Worm (Caenorhabditis elegans) whole organism, late embryonic: ENCODE data around the gene oac-4.

ENCODE experiments used
- fkh-10 ChIP-seq: fragments of 150-350 bp; optimal IDR thresholded peaks from 2 replicates; lab custom pipeline; 2014; ENCODE audit warnings: missing biosample characterization, missing genetic modification reagents, missing genetic modification characterization
- lim-6 ChIP-seq: sonication (generic microtip); optimal IDR thresholded peaks from 2 replicates; lab custom pipeline; 2016; ENCODE audit warnings: missing genetic modification characterization, missing compliant biosample characterization
- npax-4 ChIP-seq: sonication (generic microtip); optimal IDR thresholded peaks from 2 replicates; lab custom pipeline; 2016; ENCODE audit warnings: missing genetic modification characterization, missing compliant biosample characterization
- pat-9 ChIP-seq: fragments of 200-800 bp; sonication (Bioruptor generic); optimal IDR thresholded peaks from 2 replicates; lab custom pipeline; 2018; ENCODE audit warnings: mild to moderate bottlenecking, missing genetic modification characterization, moderate library complexity, missing compliant biosample characterization
- pha-4 ChIP-seq: fragments of 150-350 bp; optimal IDR thresholded peaks from 2 replicates; lab custom pipeline; 2018; ENCODE audit warnings: missing biosample characterization, missing genetic modification reagents, missing genetic modification characterization
- unc-3 ChIP-seq, 2 experiments: fragments of 200-800 bp in 1 of 2; sonication (Bioruptor generic) in 1 of 2; sonication (generic microtip) in 1 of 2; conservative IDR thresholded peaks in 1 of 2; optimal IDR thresholded peaks in 1 of 2; 2 replicates each; pipeline versions ENCODE4 v1.3.6 to Lab custom; 2016 to 2022; ENCODE audit warnings: missing compliant biosample characterization in 2 of 2, missing genetic modification characterization in 2 of 2, missing genetic modification reagents in 1 of 2

ce11 chrII:3835915-3836314, at the start of gene oac-4:
- TF ChIP-seq unc-3 (GFP tag; conservative IDR thresholded peaks at IDR 0.05; lab: Robert Waterston, UW) (no peak), unc-3 (tag; optimal IDR thresholded peaks at IDR 0.05; lab: Kevin White, UChicago) (no peak), lim-6 (tag; lab: Kevin White, UChicago) (no peak), fkh-10 (GFP tag; lab: Kevin White, UChicago) (no peak), npax-4 (tag; lab: Kevin White, UChicago) (no peak), pha-4 (tag; lab: Kevin White, UChicago) (no peak), pat-9 (tag; lab: Kevin White, UChicago) (no peak)
